Fruit fly (Drosophila melanogaster) whole organism, embryonic: ENCODE data around the gene CG17784.
A peak's percentile ranks its signal among the peaks of the same experiment; 100 is the strongest.

Experiments
- ATbp ChIP-seq: fragments of 200-800 bp; sonication (Bioruptor generic); optimal IDR thresholded peaks from 2 replicates; lab custom pipeline; 2017; ENCODE audit warnings: missing biosample characterization, mild to moderate bottlenecking, missing genetic modification characterization, missing genetic modification reagents
- Aef1 ChIP-seq: fragments of 200-800 bp; sonication (Bioruptor generic); IDR thresholded peaks from 3 replicates; pipeline ENCODE4 v1.3.6; 2022; ENCODE audit warnings: missing biosample characterization, missing genetic modification characterization
- Atf3 ChIP-seq: fragments of 200-800 bp; sonication (Bioruptor generic); optimal IDR thresholded peaks from 3 replicates; lab custom pipeline; 2016; ENCODE audit warnings: missing biosample characterization, missing genetic modification characterization
- CG10147 ChIP-seq: fragments of 200-800 bp; sonication (Bioruptor generic); optimal IDR thresholded peaks from 2 replicates; lab custom pipeline; 2019; ENCODE audit warnings: missing biosample characterization, mild to moderate bottlenecking, missing genetic modification characterization, moderate library complexity
- CG10321 ChIP-seq: fragments of 200-800 bp; sonication (Bioruptor generic); IDR thresholded peaks from 2 replicates; pipeline ENCODE4 v1.3.6; 2022; ENCODE audit warnings: missing biosample characterization, missing genetic modification characterization
- CG10462 ChIP-seq: fragments of 200-800 bp; sonication (Bioruptor generic); optimal IDR thresholded peaks from 2 replicates; lab custom pipeline; 2016; ENCODE audit warnings: missing biosample characterization, missing genetic modification characterization
- CG10565 ChIP-seq: fragments of 200-800 bp; sonication (Bioruptor generic); optimal IDR thresholded peaks from 3 replicates; lab custom pipeline; 2016; ENCODE audit warnings: missing biosample characterization, mild to moderate bottlenecking, missing genetic modification characterization
- CG12236 ChIP-seq: fragments of 200-800 bp; sonication (Bioruptor generic); optimal IDR thresholded peaks from 2 replicates; lab custom pipeline; 2016; ENCODE audit warnings: missing biosample characterization, missing genetic modification characterization
- CG13287 ChIP-seq: fragments of 200-800 bp; sonication (Bioruptor generic); IDR thresholded peaks from 2 replicates; pipeline ENCODE4 v1.3.6; 2022; ENCODE audit warnings: missing biosample characterization, missing genetic modification characterization; ENCODE audit not compliant: partially characterized antibody
- CG1529 ChIP-seq: fragments of 200-800 bp; sonication (Bioruptor generic); optimal IDR thresholded peaks from 3 replicates; lab custom pipeline; 2018; ENCODE audit warnings: missing biosample characterization, missing genetic modification characterization
- CG15514 ChIP-seq: fragments of 200-800 bp; sonication (Bioruptor generic); optimal IDR thresholded peaks from 3 replicates; lab custom pipeline; 2017; ENCODE audit warnings: missing biosample characterization, missing genetic modification characterization, mild to moderate bottlenecking, moderate library complexity, missing genetic modification reagents
- CG18011 ChIP-seq: fragments of 200-800 bp; sonication (Bioruptor generic); optimal IDR thresholded peaks from 2 replicates; lab custom pipeline; 2017; ENCODE audit warnings: missing biosample characterization, missing genetic modification characterization, mild to moderate bottlenecking, moderate library complexity, missing genotype
- CG2712 ChIP-seq: fragments of 200-800 bp; optimal IDR thresholded peaks from 3 replicates; lab custom pipeline; 2019; ENCODE audit warnings: missing biosample characterization, mild to moderate bottlenecking, missing genetic modification characterization, moderate library complexity
- CG3281 ChIP-seq: fragments of 200-800 bp; sonication (Bioruptor generic); optimal IDR thresholded peaks from 3 replicates; lab custom pipeline; 2017; ENCODE audit warnings: missing biosample characterization, mild to moderate bottlenecking, missing genetic modification characterization
- CG4617 ChIP-seq: fragments of 200-800 bp; sonication (Bioruptor generic); optimal IDR thresholded peaks from 3 replicates; lab custom pipeline; 2016; ENCODE audit warnings: missing biosample characterization, missing genetic modification characterization, borderline replicate concordance
- CG6813 ChIP-seq: fragments of 200-800 bp; sonication (Bioruptor generic); optimal IDR thresholded peaks from 2 replicates; lab custom pipeline; 2017; ENCODE audit warnings: missing biosample characterization, missing genetic modification characterization, mild to moderate bottlenecking, moderate library complexity, missing genetic modification reagents
- CG7357 ChIP-seq: fragments of 200-800 bp; sonication (Bioruptor generic); IDR thresholded peaks from 3 replicates; pipeline ENCODE4 v1.3.6; 2022; ENCODE audit warnings: missing biosample characterization, missing genetic modification characterization
- CG9727 ChIP-seq: fragments of 200-800 bp; sonication (Bioruptor generic); optimal IDR thresholded peaks from 3 replicates; lab custom pipeline; 2017; ENCODE audit warnings: missing biosample characterization, mild to moderate bottlenecking, missing genetic modification characterization
- Deaf1 ChIP-seq: fragments of 200-800 bp; optimal IDR thresholded peaks from 3 replicates; lab custom pipeline; 2019; ENCODE audit warnings: missing biosample characterization, mild to moderate bottlenecking, missing genetic modification characterization, moderate library complexity
- Dip3 ChIP-seq: fragments of 200-800 bp; sonication (Bioruptor generic); optimal IDR thresholded peaks from 3 replicates; lab custom pipeline; 2016; ENCODE audit warnings: missing biosample characterization, missing genetic modification characterization
- Doc2 ChIP-seq: fragments of 200-800 bp; sonication (Bioruptor generic); IDR thresholded peaks from 2 replicates; pipeline ENCODE4 v1.3.6; 2022; ENCODE audit warnings: missing biosample characterization, missing genetic modification characterization
- Dref ChIP-seq: fragments of 200-800 bp; sonication (Bioruptor generic); IDR thresholded peaks from 2 replicates; pipeline ENCODE4 v1.3.6; 2022; ENCODE audit warnings: missing biosample characterization, missing genetic modification characterization
- ERR ChIP-seq: fragments of 200-800 bp; sonication (Bioruptor generic); optimal IDR thresholded peaks from 2 replicates; lab custom pipeline; 2016; ENCODE audit warnings: missing biosample characterization, missing genetic modification characterization
- Gug ChIP-seq: fragments of 200-800 bp; sonication (Bioruptor generic); IDR thresholded peaks from 4 replicates; pipeline ENCODE4 v1.3.6; 2022; ENCODE audit warnings: missing biosample characterization, missing genetic modification characterization
- HmgD ChIP-seq: fragments of 200-800 bp; sonication (Bioruptor generic); optimal IDR thresholded peaks from 3 replicates; lab custom pipeline; 2016; ENCODE audit warnings: missing biosample characterization, missing genetic modification characterization
- Hsf ChIP-seq: fragments of 200-800 bp; sonication (Bioruptor generic); optimal IDR thresholded peaks from 3 replicates; lab custom pipeline; 2016; ENCODE audit warnings: missing biosample characterization, missing genetic modification characterization
- Lhr ChIP-seq: fragments of 200-800 bp; sonication (Bioruptor generic); optimal IDR thresholded peaks from 3 replicates; lab custom pipeline; 2017; ENCODE audit warnings: mild to moderate bottlenecking, missing biosample characterization, missing genetic modification reagents, missing genetic modification characterization
- Lim3 ChIP-seq: fragments of 200-800 bp; sonication (Bioruptor generic); IDR thresholded peaks from 2 replicates; pipeline ENCODE4 v1.3.6; 2022; ENCODE audit warnings: missing biosample characterization, missing genetic modification characterization
- Mad ChIP-seq: fragments of 200-800 bp; sonication (Bioruptor generic); optimal IDR thresholded peaks from 2 replicates; lab custom pipeline; 2016; ENCODE audit warnings: missing biosample characterization, missing genetic modification characterization
- Myb ChIP-seq: fragments of 200-800 bp; sonication (Bioruptor generic); optimal IDR thresholded peaks from 2 replicates; lab custom pipeline; 2016; ENCODE audit warnings: missing biosample characterization, missing genetic modification characterization
- Sin3A ChIP-seq: fragments of >200 bp; optimal IDR thresholded peaks from 2 replicates; lab custom pipeline; 2018
- ara ChIP-seq: fragments of 200-800 bp; sonication (Bioruptor generic); IDR thresholded peaks from 2 replicates; pipeline ENCODE4 v1.3.6; 2022; ENCODE audit warnings: missing biosample characterization, missing genetic modification characterization
- crp ChIP-seq, 2 experiments: fragments of 200-800 bp; sonication (Bioruptor generic); optimal IDR thresholded peaks; 2 replicates in 1 of 2; 3 replicates in 1 of 2; lab custom pipeline; 2017; ENCODE audit warnings: missing biosample characterization in 2 of 2, missing genetic modification characterization in 2 of 2, mild to moderate bottlenecking in 1 of 2, moderate library complexity in 1 of 2
- dmrt11E ChIP-seq: fragments of 200-800 bp; sonication (Bioruptor generic); optimal IDR thresholded peaks from 3 replicates; lab custom pipeline; 2018; ENCODE audit warnings: missing biosample characterization, mild to moderate bottlenecking, missing genetic modification characterization, moderate library complexity
- emc ChIP-seq: fragments of 200-800 bp; sonication (Bioruptor generic); optimal IDR thresholded peaks from 2 replicates; lab custom pipeline; 2016; ENCODE audit warnings: missing biosample characterization, missing genetic modification characterization
- fu2 ChIP-seq: fragments of 200-800 bp; sonication (Bioruptor generic); optimal IDR thresholded peaks from 2 replicates; lab custom pipeline; 2016; ENCODE audit warnings: missing biosample characterization, missing genetic modification characterization
- gem ChIP-seq: fragments of 200-800 bp; sonication (Bioruptor generic); optimal IDR thresholded peaks from 2 replicates; lab custom pipeline; 2019; ENCODE audit warnings: missing biosample characterization, mild to moderate bottlenecking, missing genetic modification characterization, moderate library complexity
- grau ChIP-seq: fragments of 200-800 bp; optimal IDR thresholded peaks from 3 replicates; lab custom pipeline; 2019; ENCODE audit warnings: missing biosample characterization, mild to moderate bottlenecking, missing genetic modification characterization, moderate library complexity
- gsb-n ChIP-seq: fragments of 200-800 bp; sonication (Bioruptor generic); optimal IDR thresholded peaks from 3 replicates; lab custom pipeline; 2018; ENCODE audit warnings: missing biosample characterization, mild to moderate bottlenecking, missing genetic modification characterization
- hbn ChIP-seq: fragments of 200-800 bp; sonication (Bioruptor generic); IDR thresholded peaks from 2 replicates; pipeline ENCODE4 v1.3.6; 2022; ENCODE audit warnings: missing biosample characterization, missing genetic modification characterization; ENCODE audit not compliant: partially characterized antibody
- her ChIP-seq: fragments of 200-800 bp; sonication (Bioruptor generic); optimal IDR thresholded peaks from 2 replicates; lab custom pipeline; 2016; ENCODE audit warnings: missing biosample characterization, missing genetic modification characterization
- knrl ChIP-seq: fragments of 200-800 bp; sonication (Bioruptor generic); IDR thresholded peaks from 3 replicates; pipeline ENCODE4 v1.3.6; 2022; ENCODE audit warnings: missing biosample characterization, missing genetic modification characterization; ENCODE audit not compliant: partially characterized antibody
- otp ChIP-seq: fragments of 200-800 bp; sonication (Bioruptor generic); IDR thresholded peaks from 3 replicates; pipeline ENCODE4, ENCODE4 v1.3.6; 2022; ENCODE audit warnings: missing biosample characterization, missing genetic modification characterization
- pita ChIP-seq: fragments of 200-800 bp; sonication (Bioruptor generic); optimal IDR thresholded peaks from 2 replicates; lab custom pipeline; 2017; ENCODE audit warnings: missing biosample characterization, mild to moderate bottlenecking, missing genetic modification characterization
- rib ChIP-seq: fragments of 200-800 bp; sonication (Bioruptor generic); IDR thresholded peaks from 2 replicates; pipeline ENCODE4 v1.3.6; 2022; ENCODE audit warnings: missing biosample characterization, missing genetic modification characterization
- run ChIP-seq: fragments of 200-800 bp; sonication (Bioruptor generic); optimal IDR thresholded peaks from 3 replicates; lab custom pipeline; 2018; ENCODE audit warnings: missing biosample characterization, mild to moderate bottlenecking, missing genetic modification characterization
- scrt ChIP-seq: fragments of 200-800 bp; sonication (Bioruptor generic); optimal IDR thresholded peaks from 2 replicates; lab custom pipeline; 2018; ENCODE audit warnings: missing biosample characterization, mild to moderate bottlenecking, missing genetic modification characterization, moderate library complexity
- trem ChIP-seq: fragments of 200-800 bp; optimal IDR thresholded peaks from 3 replicates; lab custom pipeline; 2019; ENCODE audit warnings: missing biosample characterization, mild to moderate bottlenecking, missing genetic modification characterization, moderate library complexity
- tup ChIP-seq: fragments of 200-800 bp; sonication (Bioruptor generic); optimal IDR thresholded peaks from 2 replicates; lab custom pipeline; 2016; ENCODE audit warnings: missing biosample characterization, mild to moderate bottlenecking, missing genetic modification characterization, moderate library complexity
- vvl ChIP-seq: fragments of 200-800 bp; sonication (Bioruptor generic); IDR thresholded peaks from 2 replicates; pipeline ENCODE4 v1.3.6; 2022; ENCODE audit warnings: missing biosample characterization, missing genetic modification characterization
- wor ChIP-seq: fragments of 200-800 bp; sonication (Bioruptor generic); IDR thresholded peaks from 2 replicates; pipeline ENCODE4 v1.3.6; 2022; ENCODE audit warnings: missing biosample characterization, missing genetic modification characterization

The CG17784 gene

dm6 chr3R:24359957-24360356 lies 4.8 kb downstream of the CG17784 start, which contains the start of gene CG18528 (continued):
- TF ChIP-seq Mad (GFP tag; lab: Kevin White, UChicago) (no peak), CG10462 (GFP tag; lab: Kevin White, UChicago) (no peak), run (no peak), ATbp (GFP tag; lab: Kevin White, UChicago) (no peak), pita (GFP tag; lab: Kevin White, UChicago) (peak; percentile 87), Dip3 (GFP tag; lab: Kevin White, UChicago) (peak; percentile 53), hbn (no peak), CG2712 (tag; lab: Kevin White, UChicago) (no peak), Sin3A (peak; percentile 29), tup (no peak), CG12236 (GFP tag; lab: Kevin White, UChicago) (peak; percentile 3), CG15514 (GFP tag; lab: Kevin White, UChicago) (peak; percentile 51), Atf3 (GFP tag; lab: Kevin White, UChicago) (no peak), rib (GFP tag; lab: Robert Waterston, UW) (no peak), Myb (GFP tag; lab: Kevin White, UChicago) (peak; percentile 97), Dref (0 out of 2 replicates have a peak, but pooled peaks have one; percentile 33), CG10565 (GFP tag; lab: Kevin White, UChicago) (no peak), CG13287 (GFP tag; lab: Robert Waterston, UW) (peak; percentile 52; the same call in 1 of the 2 replicates), CG4617 (peak; percentile 15), vvl (0 out of 2 replicates have a peak, but pooled peaks have one; percentile 10), Lim3 (no peak), dmrt11E (no peak), Aef1 (GFP tag; lab: Robert Waterston, UW) (no peak), Deaf1 (tag; lab: Kevin White, UChicago) (no peak), wor (GFP tag; lab: Robert Waterston, UW) (no peak), trem (tag; lab: Kevin White, UChicago) (peak; percentile 49), CG7357 (GFP tag; lab: Robert Waterston, UW) (no peak), HmgD (peak; percentile 50), Doc2 (GFP tag; lab: Robert Waterston, UW) (no peak), CG10147 (no peak), ara (GFP tag; lab: Robert Waterston, UW) (no peak), knrl (GFP tag; lab: Robert Waterston, UW) (peak; percentile 15; the same call in 1 of the 3 replicates), her (peak; percentile 82), emc (GFP tag; lab: Kevin White, UChicago) (no peak), ERR (GFP tag; lab: Kevin White, UChicago) (no peak), Hsf (GFP tag; lab: Kevin White, UChicago) (no peak), CG1529 (GFP tag; lab: Kevin White, UChicago) (no peak), CG9727 (GFP tag; lab: Kevin White, UChicago) (no peak), CG10321 (no peak), otp (no peak), CG18011 (GFP tag; lab: Kevin White, UChicago) (no peak), CG6813 (GFP tag; lab: Kevin White, UChicago) (no peak), fu2 (GFP tag; lab: Kevin White, UChicago) (no peak), CG3281 (GFP tag; lab: Kevin White, UChicago) (no peak), scrt (GFP tag; lab: Kevin White, UChicago) (no peak), crp (GFP tag; optimal IDR thresholded peaks at IDR 0.05; lab: Kevin White, UChicago) (no peak), gem (no peak), gsb-n (tag; lab: Kevin White, UChicago) (no peak), Gug (GFP tag; lab: Robert Waterston, UW) (no peak), grau (tag; lab: Kevin White, UChicago) (no peak), Lhr (peak; percentile 84)
